Fruit fly (Drosophila melanogaster) whole organism, embryonic: Measurements from ENCODE around the gene GC.

Experiments used
- Antp ChIP-seq: fragments of 200-800 bp; sonication (Bioruptor generic); optimal IDR thresholded peaks from 3 replicates; lab custom pipeline; 2016; ENCODE audit warnings: missing biosample characterization, missing genetic modification characterization
- Atf-2 ChIP-seq: fragments of 200-800 bp; sonication (Bioruptor generic); optimal IDR thresholded peaks from 2 replicates; lab custom pipeline; 2016; ENCODE audit warnings: missing biosample characterization, missing genetic modification characterization
- BtbVII ChIP-seq: fragments of 200-800 bp; sonication (Bioruptor generic); optimal IDR thresholded peaks from 3 replicates; lab custom pipeline; 2017; ENCODE audit warnings: missing biosample characterization, mild to moderate bottlenecking, missing genetic modification characterization
- CG1024 ChIP-seq: fragments of 200-800 bp; sonication (Bioruptor generic); IDR thresholded peaks from 2 replicates; pipeline ENCODE4 v1.3.6; 2022; ENCODE audit warnings: missing biosample characterization, missing genetic modification characterization
- CG12744 ChIP-seq: fragments of 200-800 bp; sonication (Bioruptor generic); optimal IDR thresholded peaks from 2 replicates; lab custom pipeline; 2016; ENCODE audit warnings: missing biosample characterization, missing genetic modification characterization
- CG13894 ChIP-seq: fragments of 200-800 bp; sonication (Bioruptor generic); optimal IDR thresholded peaks from 3 replicates; lab custom pipeline; 2018; ENCODE audit warnings: missing biosample characterization, mild to moderate bottlenecking, missing genetic modification characterization, moderate library complexity
- CG14050 ChIP-seq: fragments of 200-800 bp; sonication (Bioruptor generic); IDR thresholded peaks from 3 replicates; pipeline ENCODE4 v1.3.6; 2022; ENCODE audit warnings: missing biosample characterization, missing genetic modification characterization
- CG14860 ChIP-seq: fragments of 200-800 bp; sonication (Bioruptor generic); IDR thresholded peaks from 3 replicates; pipeline ENCODE4 v1.3.6; 2022; ENCODE audit warnings: missing biosample characterization, missing genetic modification characterization; ENCODE audit not compliant: partially characterized antibody
- CG14965 ChIP-seq: fragments of 200-800 bp; sonication (Bioruptor generic); optimal IDR thresholded peaks from 2 replicates; lab custom pipeline; 2016; ENCODE audit warnings: missing biosample characterization, missing genetic modification characterization, borderline replicate concordance
- CG1529 ChIP-seq: fragments of 200-800 bp; sonication (Bioruptor generic); optimal IDR thresholded peaks from 3 replicates; lab custom pipeline; 2018; ENCODE audit warnings: missing biosample characterization, missing genetic modification characterization
- CG1832 ChIP-seq: fragments of 200-800 bp; sonication (Bioruptor generic); optimal IDR thresholded peaks from 2 replicates; lab custom pipeline; 2017; ENCODE audit warnings: missing biosample characterization, mild to moderate bottlenecking, missing genetic modification characterization, inconsistent platforms
- CG2678 ChIP-seq: fragments of 200-800 bp; sonication (Bioruptor generic); optimal IDR thresholded peaks from 3 replicates; lab custom pipeline; 2019; ENCODE audit warnings: missing biosample characterization, mild to moderate bottlenecking, missing genetic modification characterization, moderate library complexity
- CG30020 ChIP-seq: fragments of 200-800 bp; optimal IDR thresholded peaks from 2 replicates; lab custom pipeline; 2019; ENCODE audit warnings: missing biosample characterization, mild to moderate bottlenecking, missing genetic modification characterization, moderate library complexity
- CG3281 ChIP-seq: fragments of 200-800 bp; sonication (Bioruptor generic); optimal IDR thresholded peaks from 3 replicates; lab custom pipeline; 2017; ENCODE audit warnings: missing biosample characterization, mild to moderate bottlenecking, missing genetic modification characterization
- CG33213 ChIP-seq: fragments of 200-800 bp; sonication (Bioruptor generic); optimal IDR thresholded peaks from 3 replicates; lab custom pipeline; 2016; ENCODE audit warnings: missing biosample characterization, missing genetic modification characterization
- CG4282 ChIP-seq: fragments of 200-800 bp; sonication (Bioruptor generic); optimal IDR thresholded peaks from 2 replicates; lab custom pipeline; 2016; ENCODE audit warnings: missing biosample characterization, missing genetic modification characterization
- CG6175 ChIP-seq: fragments of 200-800 bp; sonication (Bioruptor generic); IDR thresholded peaks from 3 replicates; pipeline ENCODE4 v1.3.6; 2022; ENCODE audit warnings: missing biosample characterization, missing genetic modification characterization
- CG7372 ChIP-seq: fragments of 200-800 bp; sonication (Bioruptor generic); IDR thresholded peaks from 2 replicates; pipeline ENCODE4 v1.3.6; 2022; ENCODE audit warnings: missing biosample characterization, missing genetic modification characterization
- CG7839 ChIP-seq: fragments of 200-800 bp; sonication (Bioruptor generic); optimal IDR thresholded peaks from 3 replicates; lab custom pipeline; 2018; ENCODE audit warnings: missing biosample characterization, mild to moderate bottlenecking, missing genetic modification characterization, moderate library complexity
- CG8089 ChIP-seq: fragments of 200-800 bp; sonication (Bioruptor generic); optimal IDR thresholded peaks from 3 replicates; lab custom pipeline; 2016; ENCODE audit warnings: missing biosample characterization, missing genetic modification characterization
- CHES-1-like ChIP-seq: fragments of 200-800 bp; sonication (Bioruptor generic); optimal IDR thresholded peaks from 2 replicates; lab custom pipeline; 2016; ENCODE audit warnings: missing biosample characterization, missing genetic modification characterization
- CTCF ChIP-seq: fragments of 200-800 bp; sonication (Bioruptor generic); optimal IDR thresholded peaks from 2 replicates; lab custom pipeline; 2017; ENCODE audit warnings: missing biosample characterization, mild to moderate bottlenecking, missing genetic modification characterization, moderate library complexity
- E2f2 ChIP-seq: fragments of 200-800 bp; sonication (Bioruptor generic); IDR thresholded peaks from 2 replicates; pipeline ENCODE4 v1.3.6; 2022; ENCODE audit warnings: missing biosample characterization, missing genetic modification characterization
- Eip74EF ChIP-seq, 2 experiments: fragments of 200-800 bp in 1 of 2; fragments of >200 bp in 1 of 2; sonication (Bioruptor generic) in 1 of 2; optimal IDR thresholded peaks; 2 replicates each; lab custom pipeline; 2017 to 2019; ENCODE audit warnings: missing biosample characterization in 2 of 2, missing genetic modification characterization in 2 of 2, mild to moderate bottlenecking in 1 of 2, moderate library complexity in 1 of 2
- HLH3B ChIP-seq: fragments of 200-800 bp; sonication (Bioruptor generic); IDR thresholded peaks from 2 replicates; pipeline ENCODE4 v1.3.6; 2022; ENCODE audit warnings: missing biosample characterization, missing genetic modification characterization
- Hr3 ChIP-seq: fragments of 200-800 bp; sonication (Bioruptor generic); optimal IDR thresholded peaks from 3 replicates; lab custom pipeline; 2016; ENCODE audit warnings: missing biosample characterization, missing genetic modification characterization
- Hsf ChIP-seq: fragments of 200-800 bp; sonication (Bioruptor generic); optimal IDR thresholded peaks from 3 replicates; lab custom pipeline; 2016; ENCODE audit warnings: missing biosample characterization, missing genetic modification characterization
- Jarid2 ChIP-seq: fragments of 200-800 bp; sonication (Bioruptor generic); optimal IDR thresholded peaks from 3 replicates; lab custom pipeline; 2017; ENCODE audit warnings: mild to moderate bottlenecking, missing biosample characterization, missing genetic modification reagents, missing genetic modification characterization
- NK7.1 ChIP-seq: fragments of 200-800 bp; sonication (Bioruptor generic); optimal IDR thresholded peaks from 3 replicates; lab custom pipeline; 2016; ENCODE audit warnings: missing biosample characterization, missing genetic modification characterization
- Nf-YC ChIP-seq: fragments of 200-800 bp; optimal IDR thresholded peaks from 3 replicates; lab custom pipeline; 2019; ENCODE audit warnings: missing biosample characterization, mild to moderate bottlenecking, missing genetic modification characterization, moderate library complexity
- Pdp1 ChIP-seq, 2 experiments: fragments of 200-800 bp; sonication (Bioruptor generic); optimal IDR thresholded peaks; 3 replicates each; lab custom pipeline; 2016; ENCODE audit warnings: missing biosample characterization in 2 of 2, missing genetic modification characterization in 2 of 2, mild to moderate bottlenecking in 1 of 2, moderate library complexity in 1 of 2
- Sin3A ChIP-seq: fragments of >200 bp; optimal IDR thresholded peaks from 2 replicates; lab custom pipeline; 2018
- Sox100B ChIP-seq: fragments of 200-800 bp; sonication (Bioruptor generic); optimal IDR thresholded peaks from 3 replicates; lab custom pipeline; 2018; ENCODE audit warnings: missing biosample characterization, mild to moderate bottlenecking, missing genetic modification characterization
- cas ChIP-seq: fragments of 200-800 bp; sonication (Bioruptor generic); IDR thresholded peaks from 2 replicates; pipeline ENCODE4 v1.3.6; 2022; ENCODE audit warnings: missing biosample characterization, missing genetic modification characterization
- caup ChIP-seq: fragments of 200-800 bp; sonication (Bioruptor generic); optimal IDR thresholded peaks from 3 replicates; lab custom pipeline; 2017; ENCODE audit warnings: missing biosample characterization, mild to moderate bottlenecking, missing genetic modification characterization, moderate library complexity; ENCODE audit not compliant: severe bottlenecking
- dm ChIP-seq: fragments of 200-800 bp; sonication (Bioruptor generic); optimal IDR thresholded peaks from 3 replicates; lab custom pipeline; 2016; ENCODE audit warnings: missing biosample characterization, missing genetic modification characterization
- dmrt99B ChIP-seq: fragments of 200-800 bp; sonication (Bioruptor generic); optimal IDR thresholded peaks from 2 replicates; lab custom pipeline; 2018; ENCODE audit warnings: missing biosample characterization, mild to moderate bottlenecking, missing genetic modification characterization, moderate library complexity
- esg ChIP-seq: fragments of 200-800 bp; sonication (Bioruptor generic); conservative IDR thresholded peaks from 2 replicates; pipeline ENCODE4 v1.3.6; 2022; ENCODE audit warnings: missing biosample characterization, missing genetic modification characterization
- luna ChIP-seq: fragments of 200-800 bp; sonication (Bioruptor generic); optimal IDR thresholded peaks from 2 replicates; lab custom pipeline; 2016; ENCODE audit warnings: missing biosample characterization, missing genetic modification characterization
- maf-S ChIP-seq: fragments of 200-800 bp; sonication (Bioruptor generic); optimal IDR thresholded peaks from 2 replicates; lab custom pipeline; 2016; ENCODE audit warnings: missing biosample characterization, missing genetic modification characterization
- org-1 ChIP-seq: fragments of 200-800 bp; sonication (Bioruptor generic); optimal IDR thresholded peaks from 2 replicates; lab custom pipeline; 2017; ENCODE audit warnings: missing biosample characterization, missing genetic modification characterization
- otp ChIP-seq: fragments of 200-800 bp; sonication (Bioruptor generic); IDR thresholded peaks from 3 replicates; pipeline ENCODE4, ENCODE4 v1.3.6; 2022; ENCODE audit warnings: missing biosample characterization, missing genetic modification characterization
- pho ChIP-seq: fragments of 200-800 bp; sonication (Bioruptor generic); optimal IDR thresholded peaks from 2 replicates; lab custom pipeline; 2016; ENCODE audit warnings: missing biosample characterization, missing genetic modification characterization
- pnt ChIP-seq: fragments of 200-800 bp; sonication (Bioruptor generic); optimal IDR thresholded peaks from 3 replicates; lab custom pipeline; 2016; ENCODE audit warnings: missing biosample characterization, missing genetic modification characterization
- sd ChIP-seq: fragments of 200-800 bp; sonication (Bioruptor generic); optimal IDR thresholded peaks from 3 replicates; lab custom pipeline; 2018; ENCODE audit warnings: missing biosample characterization, mild to moderate bottlenecking, missing genetic modification characterization, moderate library complexity
- sisA ChIP-seq: fragments of 200-800 bp; sonication (Bioruptor generic); IDR thresholded peaks from 2 replicates; pipeline ENCODE4 v1.3.6; 2022; ENCODE audit warnings: missing biosample characterization, missing genetic modification characterization
- sna ChIP-seq: fragments of 200-800 bp; sonication (Bioruptor generic); IDR thresholded peaks from 2 replicates; pipeline ENCODE4 v1.3.6; 2022; ENCODE audit warnings: missing biosample characterization, missing genetic modification characterization; ENCODE audit not compliant: partially characterized antibody
- sug ChIP-seq: fragments of 200-800 bp; optimal IDR thresholded peaks from 2 replicates; lab custom pipeline; 2019; ENCODE audit warnings: missing biosample characterization, mild to moderate bottlenecking, missing genetic modification characterization, moderate library complexity
- trh ChIP-seq: fragments of 200-800 bp; sonication (Bioruptor generic); optimal IDR thresholded peaks from 2 replicates; lab custom pipeline; 2016; ENCODE audit warnings: missing biosample characterization, missing genetic modification characterization
- tup ChIP-seq: fragments of 200-800 bp; sonication (Bioruptor generic); optimal IDR thresholded peaks from 2 replicates; lab custom pipeline; 2016; ENCODE audit warnings: missing biosample characterization, mild to moderate bottlenecking, missing genetic modification characterization, moderate library complexity
- unpg ChIP-seq: fragments of 200-800 bp; sonication (Bioruptor generic); optimal IDR thresholded peaks from 3 replicates; lab custom pipeline; 2018; ENCODE audit warnings: missing biosample characterization, mild to moderate bottlenecking, missing genetic modification characterization, moderate library complexity
- zen ChIP-seq: fragments of 200-800 bp; sonication (Bioruptor generic); optimal IDR thresholded peaks from 3 replicates; lab custom pipeline; 2018; ENCODE audit warnings: missing biosample characterization, mild to moderate bottlenecking, missing genetic modification characterization, moderate library complexity

The GC gene

DNA sequence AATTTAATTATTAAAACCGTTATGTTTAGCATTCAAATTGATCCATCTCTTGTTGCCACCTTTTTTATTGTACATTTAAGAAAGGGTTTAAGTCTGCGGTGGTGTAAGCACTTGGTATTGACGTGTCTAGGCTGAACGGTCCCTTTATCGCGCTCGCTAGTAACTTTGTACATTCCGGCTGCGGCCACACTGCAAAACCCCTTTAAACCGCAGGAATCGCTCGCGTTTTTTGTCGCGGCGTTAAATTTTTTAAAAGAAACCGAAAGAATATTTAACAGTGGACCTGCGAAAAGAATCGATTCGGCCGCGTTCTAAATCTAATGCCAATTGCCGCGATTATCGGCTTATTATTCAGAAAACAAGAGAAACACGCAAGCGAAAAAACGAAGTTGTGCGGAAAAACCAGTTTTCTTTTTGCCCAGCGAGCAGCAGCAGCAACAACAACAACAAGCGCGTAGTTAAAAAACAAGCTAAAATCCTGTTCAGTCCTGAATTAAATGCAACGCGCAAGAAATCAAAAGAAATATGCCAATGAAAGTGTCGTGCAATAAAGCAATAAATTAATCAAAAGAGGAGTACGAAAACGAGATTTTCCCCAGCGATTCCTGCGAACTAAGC lies 52.5 kb downstream of the GC start, which contains the start of gene CG13917 (continued):
- TF ChIP-seq Pdp1 (GFP tag; optimal IDR thresholded peaks at IDR 0.05; lab: Kevin White, UChicago) (peak in 1 of 2 experiments; percentile 40), Sin3A (lab: Kevin White, UChicago) (peak; percentile 18), dmrt99B (tag; lab: Kevin White, UChicago) (no peak), Eip74EF (GFP tag; optimal IDR thresholded peaks at IDR 0.05; lab: Kevin White, UChicago) (no peak), CG14860 (no peak), HLH3B (GFP tag; lab: Robert Waterston, UW) (no peak), CG6175 (GFP tag; lab: Robert Waterston, UW) (no peak), CG33213 (GFP tag; lab: Kevin White, UChicago) (peak; percentile 76), sna (GFP tag; lab: Robert Waterston, UW) (no peak), zen (tag; lab: Kevin White, UChicago) (peak; percentile 31), Hr3 (GFP tag; lab: Kevin White, UChicago) (no peak), NK7.1 (GFP tag; lab: Kevin White, UChicago) (no peak), Atf-2 (GFP tag; lab: Kevin White, UChicago) (no peak), otp (GFP tag; lab: Robert Waterston, UW) (no peak), pho (no peak), CG8089 (no peak), CHES-1-like (no peak), Nf-YC (tag; lab: Kevin White, UChicago) (peak; percentile 24), CG7839 (no peak), caup (GFP tag; lab: Kevin White, UChicago) (no peak), CG2678 (tag; lab: Kevin White, UChicago) (no peak), esg (GFP tag; lab: Robert Waterston, UW) (no peak), CG7372 (GFP tag; lab: Robert Waterston, UW) (no peak), CG4282 (GFP tag; lab: Kevin White, UChicago) (no peak), Sox100B (GFP tag; lab: Kevin White, UChicago) (no peak), CG1832 (GFP tag; lab: Kevin White, UChicago) (no peak), E2f2 (GFP tag; lab: Robert Waterston, UW) (peak; percentile 82), Hsf (GFP tag; lab: Kevin White, UChicago) (no peak), Antp (no peak), trh (no peak), sd (no peak), BtbVII (GFP tag; lab: Kevin White, UChicago) (no peak), CG1529 (no peak), pnt (no peak), cas (GFP tag; lab: Robert Waterston, UW) (0 out of 2 replicates have a peak, but pooled peaks have one; percentile 21), dm (GFP tag; lab: Kevin White, UChicago) (no peak), CG1024 (no peak), org-1 (no peak), sisA (no peak), maf-S (no peak), CG30020 (tag; lab: Kevin White, UChicago) (no peak), CG14050 (GFP tag; lab: Robert Waterston, UW) (no peak), Jarid2 (GFP tag; lab: Kevin White, UChicago) (peak; percentile 52), tup (no peak), CG3281 (GFP tag; lab: Kevin White, UChicago) (no peak), CG14965 (GFP tag; lab: Kevin White, UChicago) (no peak), unpg (GFP tag; lab: Kevin White, UChicago) (no peak), luna (GFP tag; lab: Kevin White, UChicago) (no peak), CTCF (GFP tag; lab: Kevin White, UChicago) (peak; percentile 28), CG13894 (tag; lab: Kevin White, UChicago) (no peak), sug (tag; lab: Kevin White, UChicago) (no peak), CG12744 (GFP tag; lab: Kevin White, UChicago) (no peak)
